Worm (Caenorhabditis elegans): Measurements from ENCODE around the gene arrd-1.

arrd-1 gene

DNA sequence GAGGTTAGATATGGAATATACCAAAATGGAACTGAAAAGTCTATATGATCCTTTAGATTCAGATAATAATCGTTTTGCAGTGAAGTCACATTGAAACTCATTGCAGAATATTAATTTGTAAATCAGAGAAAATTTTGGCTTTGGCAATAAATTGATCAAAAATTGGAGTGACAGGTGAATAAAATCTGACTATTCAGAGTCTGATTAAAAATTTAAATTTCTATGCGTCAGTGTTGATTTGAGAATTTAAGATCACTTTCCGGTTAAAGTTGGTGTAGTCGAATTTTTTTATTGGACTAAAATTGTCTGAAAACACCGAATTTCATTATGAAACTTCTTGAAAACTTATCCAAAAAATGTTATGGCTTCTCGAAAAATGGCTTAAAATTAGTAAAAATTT lies 34.4 kb downstream of the arrd-1 start, which contains the start of gene sri-45:
sri-45 (minus strand) TSS at position 101 of the 400 bp plus-strand sequence.
- no peak for TF ChIP-seq B0035.1 (tag; optimal IDR thresholded peaks at IDR 0.05)
- TF ChIP-seq unc-130 (GFP tag; optimal IDR thresholded peaks at IDR 0.05): no peak
- TF ChIP-seq F55B11.4 (tag; optimal IDR thresholded peaks at IDR 0.05; ENCODE audit: borderline replicate concordance, insufficient read depth): no peak
- no peak for TF ChIP-seq him-1 (tag; optimal IDR thresholded peaks at IDR 0.05)
- no peak for TF ChIP-seq zim-3 (tag; optimal IDR thresholded peaks at IDR 0.05)
- TF ChIP-seq pbrm-1 (GFP tag; IDR thresholded peaks at IDR 0.05): no peak
- no peak for TF ChIP-seq ZK185.1 (tag; optimal IDR thresholded peaks at IDR 0.05; ENCODE audit: poor library complexity, severe bottlenecking)

DNA sequence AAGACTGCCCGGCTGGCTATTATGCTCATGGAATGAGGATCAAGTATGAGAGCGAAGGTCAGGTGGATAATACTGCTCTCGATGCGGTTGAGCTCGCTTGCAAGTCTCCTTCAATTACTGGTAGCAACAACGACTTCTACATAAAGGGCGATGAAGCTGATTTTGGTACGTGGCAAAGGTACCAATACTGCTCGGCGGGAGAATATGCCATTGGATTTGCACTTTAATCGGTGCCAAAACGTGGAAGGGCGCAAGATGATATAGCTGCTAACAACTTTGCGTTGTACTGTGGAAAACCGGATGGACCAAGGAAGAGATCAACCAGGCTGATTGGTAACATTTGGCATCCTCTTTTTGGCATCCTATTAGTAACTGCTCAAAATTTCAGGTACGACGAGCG lies 40.6 kb downstream of the arrd-1 start:
- TF ChIP-seq mel-28 (tag; optimal IDR thresholded peaks at IDR 0.05; ENCODE audit: borderline replicate concordance) (no peak), madf-3 (GFP tag; IDR thresholded peaks at IDR 0.05) (no peak), madf-6 (GFP tag; IDR thresholded peaks at IDR 0.05) (no peak), tbp1 (GFP tag; optimal IDR thresholded peaks at IDR 0.05) (no peak), nhr-80 (tag; optimal IDR thresholded peaks at IDR 0.05) (no peak), chd-7 (tag; optimal IDR thresholded peaks at IDR 0.05) (no peak), lin-54 (GFP tag; optimal IDR thresholded peaks at IDR 0.05) (no peak), cebp-1 (GFP tag; IDR thresholded peaks at IDR 0.05) (no peak), cebp-1 (tag; optimal IDR thresholded peaks at IDR 0.05) (no peak), zim-3 (tag; optimal IDR thresholded peaks at IDR 0.05) (no peak), ceh-58 (GFP tag; IDR thresholded peaks at IDR 0.05) (no peak), hmg-20 (GFP tag; IDR thresholded peaks at IDR 0.05) (no peak), D2030.7 (GFP tag; IDR thresholded peaks at IDR 0.05) (no peak), bed-2 (GFP tag; IDR thresholded peaks at IDR 0.05) (no peak), repo-1 (tag; optimal IDR thresholded peaks at IDR 0.05) (no peak), snpc-3.4 (tag; optimal IDR thresholded peaks at IDR 0.05) (no peak), B0019.2 (GFP tag; conservative IDR thresholded peaks at IDR 0.05) (no peak), mxl-1 (tag; optimal IDR thresholded peaks at IDR 0.05) (no peak), atf-7 (tag; optimal IDR thresholded peaks at IDR 0.05) (no peak)

DNA sequence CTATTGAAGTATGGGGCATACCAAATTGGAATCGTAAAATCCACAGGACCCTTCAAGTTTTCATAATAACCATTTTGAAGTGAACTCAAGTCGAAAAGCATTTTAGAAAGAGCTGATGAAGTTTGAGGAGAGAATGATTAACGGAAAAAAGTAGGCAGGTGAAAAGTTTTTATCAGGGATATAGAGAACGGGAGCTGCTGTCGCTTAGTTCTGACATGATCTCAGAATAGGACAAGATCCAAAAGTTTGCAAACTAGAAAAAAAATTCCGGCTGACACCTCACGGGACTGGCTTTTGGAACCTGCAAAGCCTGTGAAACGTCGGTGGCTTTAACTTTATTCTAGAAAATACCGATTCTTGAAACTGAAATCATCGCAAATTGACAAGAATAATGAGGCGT lies 43.7 kb downstream of the arrd-1 start, which contains the start of gene sri-46:
sri-46 (minus strand) TSS at position 101 of the 400 bp plus-strand sequence.
- TF ChIP-seq hlh-26 (GFP tag; conservative IDR thresholded peaks at IDR 0.05) (no peak), nhr-27 (tag; optimal IDR thresholded peaks at IDR 0.05) (no peak), attf-6 (GFP tag; IDR thresholded peaks at IDR 0.05) (no peak), rpc-1 (optimal IDR thresholded peaks at IDR 0.05) (no peak), rpc-1 (tag; optimal IDR thresholded peaks at IDR 0.05) (no peak), gei-17 (GFP tag; optimal IDR thresholded peaks at IDR 0.05) (no peak), ZK185.1 (tag; optimal IDR thresholded peaks at IDR 0.05; ENCODE audit: poor library complexity, severe bottlenecking) (no peak), nhr-80 (tag; optimal IDR thresholded peaks at IDR 0.05) (no peak), ceh-79 (tag; optimal IDR thresholded peaks at IDR 0.05) (no peak), Y53G8AR.9 (GFP tag; conservative IDR thresholded peaks at IDR 0.05) (no peak), madf-6 (GFP tag; IDR thresholded peaks at IDR 0.05) (no peak), hlh-12 (tag; optimal IDR thresholded peaks at IDR 0.05) (no peak), tbx-9 (tag; optimal IDR thresholded peaks at IDR 0.05; ENCODE audit: borderline replicate concordance) (no peak), ztf-25 (GFP tag; IDR thresholded peaks at IDR 0.05) (no peak), dpl-1 (GFP tag; optimal IDR thresholded peaks at IDR 0.05) (no peak), mes-4 (tag; optimal IDR thresholded peaks at IDR 0.05) (no peak), snpc-1.3 (tag; optimal IDR thresholded peaks at IDR 0.05; ENCODE audit: insufficient read depth) (no peak), hmg-1.2 (GFP tag; IDR thresholded peaks at IDR 0.05) (no peak)
